Worm (Caenorhabditis elegans) whole organism, L1 larva: ENCODE results near the gene Y17G7B.3.

Experiments used
- alr-1 ChIP-seq: fragments of 200-800 bp; sonication (Bioruptor generic); optimal IDR thresholded peaks from 2 replicates; lab custom pipeline; 2018; ENCODE audit warnings: borderline replicate concordance, mild to moderate bottlenecking, missing genetic modification characterization, missing compliant biosample characterization
- aly-2 ChIP-seq: fragments of 150-350 bp; optimal IDR thresholded peaks from 2 replicates; lab custom pipeline; 2014; ENCODE audit warnings: missing biosample characterization, missing genetic modification characterization
- elt-2 ChIP-seq: sonication (generic microtip); optimal IDR thresholded peaks from 2 replicates; lab custom pipeline; 2016; ENCODE audit warnings: missing genetic modification characterization, mild to moderate bottlenecking, inconsistent platforms, missing compliant biosample characterization, missing genetic modification reagents
- fos-1 ChIP-seq: fragments of 150-350 bp; optimal IDR thresholded peaks from 2 replicates; lab custom pipeline; 2014; ENCODE audit warnings: missing biosample characterization, missing genetic modification characterization
- hpl-2 ChIP-seq: fragments of 150-350 bp; optimal IDR thresholded peaks from 2 replicates; lab custom pipeline; 2014; ENCODE audit warnings: missing biosample characterization, missing genetic modification reagents, missing genetic modification characterization
- jun-1 ChIP-seq: fragments of 150-350 bp; optimal IDR thresholded peaks from 2 replicates; lab custom pipeline; 2014; ENCODE audit warnings: missing biosample characterization, missing genetic modification reagents, missing genetic modification characterization
- lin-13 ChIP-seq: fragments of 150-350 bp; optimal IDR thresholded peaks from 2 replicates; lab custom pipeline; 2014; ENCODE audit warnings: missing biosample characterization, missing genetic modification reagents, missing genetic modification characterization
- lin-15B ChIP-seq: fragments of 150-350 bp; sonication (generic microtip); optimal IDR thresholded peaks from 3 replicates; lab custom pipeline; 2014; ENCODE audit warnings: missing biosample characterization, missing genetic modification characterization
- nhr-11 ChIP-seq: fragments of 150-350 bp; optimal IDR thresholded peaks from 2 replicates; lab custom pipeline; 2014; ENCODE audit warnings: missing biosample characterization, missing genetic modification characterization
- snpc-4 ChIP-seq: fragments of 150-350 bp; optimal IDR thresholded peaks from 2 replicates; lab custom pipeline; 2014; ENCODE audit warnings: missing biosample characterization, missing genetic modification characterization
- ztf-4 ChIP-seq: fragments of 150-350 bp; optimal IDR thresholded peaks from 2 replicates; lab custom pipeline; 2014; ENCODE audit warnings: missing biosample characterization, missing genetic modification characterization

DNA sequence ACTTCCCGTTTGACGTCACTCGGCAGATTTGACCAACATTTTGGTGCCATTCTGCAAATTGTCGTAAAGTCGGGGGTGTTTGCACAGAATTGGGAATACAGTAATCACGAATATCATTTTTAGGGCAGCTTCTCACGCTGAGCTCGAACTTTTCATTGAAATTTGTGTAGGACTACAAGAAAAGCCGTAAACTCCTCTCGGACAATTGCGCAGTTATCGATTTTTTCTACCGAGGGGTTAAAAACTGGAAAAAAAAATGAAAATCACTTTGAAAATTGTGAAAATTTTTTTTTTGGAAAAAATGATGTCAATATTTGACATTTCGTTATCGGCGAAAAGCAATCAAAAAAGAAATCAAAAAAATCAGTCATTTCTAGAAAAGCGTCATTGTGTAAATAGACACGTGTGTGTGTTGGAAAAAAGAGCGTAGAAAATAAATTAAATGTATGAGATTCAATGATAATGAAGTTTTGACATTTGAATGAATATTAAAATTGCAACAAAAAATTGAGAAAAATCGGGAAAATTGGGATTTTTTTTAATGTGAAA is 38.9 kb downstream of the Y17G7B.3 start, which contains the start of gene Y17G7B.8:
- TF ChIP-seq lin-15B (no peak), jun-1 (tag; lab: Kevin White, UChicago) (no peak), aly-2 (tag; lab: Kevin White, UChicago) (no peak), nhr-11 (tag; lab: Kevin White, UChicago) (no peak), lin-13 (GFP tag; lab: Kevin White, UChicago) (no peak), fos-1 (tag; lab: Kevin White, UChicago) (no peak), ztf-4 (no peak), elt-2 (tag; lab: Kevin White, UChicago) (peak; percentile 47), alr-1 (tag; lab: Kevin White, UChicago) (no peak), hpl-2 (GFP tag; lab: Kevin White, UChicago) (no peak), snpc-4 (tag; lab: Kevin White, UChicago) (no peak)
